Fruit fly (Drosophila melanogaster) whole organism, adult: ENCODE measurements around the gene Rcd4.
A peak's percentile ranks its signal among the peaks of the same experiment; 100 is the strongest.

ENCODE experiments used
- CG11617 ChIP-seq: fragments of 200-800 bp; sonication (Bioruptor generic); optimal IDR thresholded peaks from 2 replicates; lab custom pipeline; 2017; ENCODE audit warnings: mild to moderate bottlenecking, missing biosample characterization, missing genetic modification reagents, missing genetic modification characterization
- CG12768 ChIP-seq: fragments of 200-800 bp; sonication (Bioruptor generic); optimal IDR thresholded peaks from 2 replicates; lab custom pipeline; 2017; ENCODE audit warnings: missing biosample characterization, missing genetic modification characterization, mild to moderate bottlenecking, moderate library complexity, missing genetic modification reagents
- CG14711 ChIP-seq: fragments of 200-800 bp; sonication (Bioruptor generic); optimal IDR thresholded peaks from 2 replicates; lab custom pipeline; 2018; ENCODE audit warnings: missing biosample characterization, mild to moderate bottlenecking, missing genetic modification characterization, moderate library complexity
- CG1620 ChIP-seq: fragments of 200-800 bp; sonication (Bioruptor generic); optimal IDR thresholded peaks from 2 replicates; lab custom pipeline; 2016; ENCODE audit warnings: missing biosample characterization, missing genetic modification characterization
- CG5204 ChIP-seq: fragments of 200-800 bp; sonication (Bioruptor generic); optimal IDR thresholded peaks from 2 replicates; lab custom pipeline; 2016; ENCODE audit warnings: missing biosample characterization, missing genetic modification characterization
- CG7101 ChIP-seq: fragments of 200-800 bp; sonication (Bioruptor generic); optimal IDR thresholded peaks from 2 replicates; lab custom pipeline; 2018; ENCODE audit warnings: missing biosample characterization, mild to moderate bottlenecking, missing genetic modification characterization, moderate library complexity
- Crg-1 ChIP-seq: fragments of 200-800 bp; sonication (Bioruptor generic); optimal IDR thresholded peaks from 2 replicates; lab custom pipeline; 2016; ENCODE audit warnings: missing biosample characterization, missing genetic modification characterization
- bab1 ChIP-seq: fragments of 200-800 bp; sonication (Bioruptor generic); optimal IDR thresholded peaks from 3 replicates; lab custom pipeline; 2019; ENCODE audit warnings: missing biosample characterization, mild to moderate bottlenecking, missing genetic modification characterization, moderate library complexity
- cic ChIP-seq: fragments of 200-800 bp; sonication (Bioruptor generic); optimal IDR thresholded peaks from 2 replicates; lab custom pipeline; 2017; ENCODE audit warnings: missing biosample characterization, mild to moderate bottlenecking, missing genetic modification characterization, moderate library complexity
- cnc ChIP-seq, 2 experiments: fragments of >200 bp; optimal IDR thresholded peaks; 2 replicates each; lab custom pipeline; 2017
- ovo ChIP-seq: fragments of 200-800 bp; sonication (Bioruptor generic); optimal IDR thresholded peaks from 2 replicates; lab custom pipeline; 2016; ENCODE audit warnings: missing biosample characterization, missing genetic modification characterization
- tj ChIP-seq: fragments of 200-800 bp; sonication (Bioruptor generic); optimal IDR thresholded peaks from 3 replicates; lab custom pipeline; 2017; ENCODE audit warnings: missing biosample characterization, mild to moderate bottlenecking, missing genetic modification characterization, moderate library complexity
- toe ChIP-seq: fragments of 200-800 bp; sonication (Bioruptor generic); optimal IDR thresholded peaks from 2 replicates; lab custom pipeline; 2016; ENCODE audit warnings: missing biosample characterization, missing genetic modification characterization

DNA sequence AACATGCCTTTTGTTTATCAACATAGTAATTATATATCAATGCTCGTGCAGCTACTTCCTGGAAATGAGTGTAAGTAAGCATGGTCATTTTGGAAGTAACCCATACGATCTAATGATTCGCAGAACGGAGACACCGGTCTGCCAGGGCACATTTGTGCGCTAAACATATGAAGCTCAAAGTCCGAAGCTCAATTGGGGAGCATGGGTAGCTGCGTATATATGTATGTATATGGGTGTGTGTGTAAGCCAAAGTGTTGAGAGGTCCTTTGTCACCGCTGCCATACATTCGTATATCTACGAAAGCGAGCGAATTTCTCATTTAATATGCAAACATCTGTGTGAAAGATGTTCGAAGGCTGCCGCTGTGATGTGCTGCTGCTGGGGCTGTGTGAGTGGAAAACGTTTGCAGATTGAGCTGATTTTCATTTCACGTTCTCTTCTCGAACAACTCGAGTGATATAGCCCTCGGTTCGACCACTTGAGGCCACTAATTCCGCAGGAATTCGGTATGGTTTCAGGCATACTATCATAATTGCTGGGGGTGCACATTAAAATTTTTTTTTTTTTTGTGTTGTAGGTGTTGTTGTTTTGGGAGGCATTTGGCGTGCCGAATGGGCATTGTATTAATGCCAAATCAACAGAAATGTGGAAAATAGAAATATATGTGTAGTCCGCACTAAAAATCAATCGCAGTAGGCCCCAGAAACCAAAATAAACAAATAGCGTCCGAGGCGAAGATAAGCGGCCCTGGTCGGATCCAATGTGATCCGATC, 35.6 kb downstream of the Rcd4 start:
- no peak for TF ChIP-seq CG11617 (GFP tag; lab: Kevin White, UChicago)
- no peak for TF ChIP-seq cnc (optimal IDR thresholded peaks at IDR 0.05; lab: Kevin White, UChicago)
- TF ChIP-seq ovo (GFP tag; lab: Kevin White, UChicago) = no peak
- no peak for TF ChIP-seq cic
- no peak for TF ChIP-seq CG12768
- no peak for TF ChIP-seq toe
- TF ChIP-seq CG1620 (GFP tag; lab: Kevin White, UChicago) = no peak
- TF ChIP-seq CG7101 (tag; lab: Kevin White, UChicago) = no peak
- no peak for TF ChIP-seq CG14711
- TF ChIP-seq CG5204 (GFP tag; lab: Kevin White, UChicago) = no peak
- TF ChIP-seq tj (GFP tag; lab: Kevin White, UChicago) = peak; percentile 68
- TF ChIP-seq bab1 (GFP tag; lab: Kevin White, UChicago) = no peak
- no peak for TF ChIP-seq Crg-1 (GFP tag; lab: Kevin White, UChicago)
